Worm (Caenorhabditis elegans) whole organism, L4 larva: ENCODE measurements around the gene mtm-6.

ENCODE experiments used
- fos-1 ChIP-seq: fragments of 150-350 bp; optimal IDR thresholded peaks from 2 replicates; lab custom pipeline; 2014; ENCODE audit warnings: missing biosample characterization, missing genetic modification characterization
- pqm-1 ChIP-seq: sonication (generic microtip); optimal IDR thresholded peaks from 2 replicates; lab custom pipeline; 2017; ENCODE audit warnings: missing biosample characterization, missing genetic modification characterization

- TF ChIP-seq fos-1 (tag; lab: Kevin White, UChicago) = no peak
- no peak for TF ChIP-seq pqm-1 (tag; lab: Kevin White, UChicago)
Measured at ce11 chrIII:13381684-13382083, 34.8 kb downstream of the mtm-6 start.
